Worm (Caenorhabditis elegans): Measurements from ENCODE around the gene mob-3.

The mob-3 gene

ce11 chrIV:7388843-7389242 is at the start of gene mob-3:
mob-3 (minus strand) TSS chrIV:7388943.
- TF ChIP-seq lsy-2 (tag; optimal IDR thresholded peaks at IDR 0.05): no peak
- TF ChIP-seq nhr-48 (tag; optimal IDR thresholded peaks at IDR 0.05): no peak
- TF ChIP-seq fkh-10 (GFP tag; optimal IDR thresholded peaks at IDR 0.05): no peak
- TF ChIP-seq nhr-6 (tag; optimal IDR thresholded peaks at IDR 0.05): no peak
- no peak for TF ChIP-seq fos-1 (tag; optimal IDR thresholded peaks at IDR 0.05)
- TF ChIP-seq dpl-1 (GFP tag; optimal IDR thresholded peaks at IDR 0.05): no peak
- no peak for TF ChIP-seq nhr-11 (tag; optimal IDR thresholded peaks at IDR 0.05)
- no peak for TF ChIP-seq ceh-82 (tag; optimal IDR thresholded peaks at IDR 0.05)
- TF ChIP-seq mes-2 (tag; optimal IDR thresholded peaks at IDR 0.05; ENCODE audit: poor library complexity, severe bottlenecking): no peak
- no peak for TF ChIP-seq ZK337.2 (GFP tag; IDR thresholded peaks at IDR 0.05)
- no peak for TF ChIP-seq mep-1 (tag; optimal IDR thresholded peaks at IDR 0.05)
- TF ChIP-seq attf-4 (tag; optimal IDR thresholded peaks at IDR 0.05): no peak
- TF ChIP-seq dmd-8 (GFP tag; IDR thresholded peaks at IDR 0.05): no peak
- TF ChIP-seq ceh-20 (GFP tag; IDR thresholded peaks at IDR 0.05): no peak
- no peak for TF ChIP-seq daf-16 (GFP tag; optimal IDR thresholded peaks at IDR 0.05)
- no peak for TF ChIP-seq daf-16 (tag; optimal IDR thresholded peaks at IDR 0.05)
- no peak for TF ChIP-seq ceh-62 (tag; optimal IDR thresholded peaks at IDR 0.05)
- TF ChIP-seq unc-130 (GFP tag; optimal IDR thresholded peaks at IDR 0.05): no peak
- no peak for TF ChIP-seq ceh-32 (tag; optimal IDR thresholded peaks at IDR 0.05; ENCODE audit: poor library complexity)

DNA sequence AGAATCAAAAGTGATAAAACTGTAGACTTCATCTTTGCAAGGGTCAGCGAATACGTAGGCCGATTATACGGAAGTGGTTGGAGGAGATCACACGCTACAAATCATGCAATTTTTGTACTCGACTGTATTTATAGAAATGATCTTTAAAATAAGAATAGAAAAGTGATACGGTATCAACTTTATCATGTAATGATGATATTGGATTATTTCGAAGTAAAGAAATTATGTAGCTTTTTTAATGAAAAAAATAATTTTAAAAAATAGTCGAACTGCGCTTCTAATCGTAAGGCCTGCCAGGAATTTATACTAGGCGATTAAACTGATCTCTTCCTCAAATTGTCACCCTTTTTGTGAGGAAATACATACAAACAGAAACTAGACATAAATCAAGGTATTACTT is 45.1 kb upstream of the mob-3 start, which contains the start of gene B0496.11:
TSS of gene B0496.11 (minus strand) at position 101 of the 400 bp plus-strand sequence.
- TF ChIP-seq nhr-42 (GFP tag; IDR thresholded peaks at IDR 0.05) (no peak), fos-1 (tag; optimal IDR thresholded peaks at IDR 0.05) (no peak)

ce11 chrIV:7428998-7429397 is 40.3 kb upstream of the mob-3 start:
- no peak for TF ChIP-seq ZK337.2 (GFP tag; IDR thresholded peaks at IDR 0.05)

DNA sequence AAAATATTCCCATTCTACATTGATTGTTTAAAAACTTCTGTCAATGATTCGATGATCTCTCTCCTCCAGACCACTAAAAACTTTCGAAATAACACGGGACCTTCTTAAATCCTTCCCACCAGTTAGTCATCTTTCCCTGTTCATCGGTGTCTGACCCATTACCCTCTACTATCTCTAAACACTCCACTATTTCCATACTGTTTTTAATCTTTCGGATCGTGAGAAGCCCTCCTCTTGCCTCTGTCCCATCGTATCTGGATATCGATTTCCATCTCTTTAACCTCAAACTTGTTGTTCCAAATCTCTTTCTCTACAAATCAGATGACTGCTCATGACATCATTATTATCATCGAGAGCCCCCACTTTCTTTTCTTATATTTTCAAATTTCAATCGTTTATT is 39.6 kb upstream of the mob-3 start:
- TF ChIP-seq nhr-28 (tag; optimal IDR thresholded peaks at IDR 0.05) (no peak), hlh-30 (tag; optimal IDR thresholded peaks at IDR 0.05; ENCODE audit: insufficient read depth) (no peak), snpc-4 (tag; optimal IDR thresholded peaks at IDR 0.05) (no peak), cey-2 (tag; optimal IDR thresholded peaks at IDR 0.05; ENCODE audit: borderline replicate concordance, insufficient read depth) (no peak), nhr-42 (GFP tag; IDR thresholded peaks at IDR 0.05) (no peak), daf-19 (GFP tag; conservative IDR thresholded peaks at IDR 0.05) (no peak), lin-38 (GFP tag; IDR thresholded peaks at IDR 0.05) (no peak)

- TF ChIP-seq nhr-11 (tag; optimal IDR thresholded peaks at IDR 0.05): peak; percentile 63
- no peak for TF ChIP-seq Y48G9A.11 (GFP tag; IDR thresholded peaks at IDR 0.05)
- TF ChIP-seq daf-16 (GFP tag; optimal IDR thresholded peaks at IDR 0.05): peak in 1 of 2 experiments; percentile 18
- TF ChIP-seq daf-16 (tag; optimal IDR thresholded peaks at IDR 0.05): no peak
- no peak for TF ChIP-seq dmd-9 (GFP tag; IDR thresholded peaks at IDR 0.05)
- TF ChIP-seq rbr-2 (tag; optimal IDR thresholded peaks at IDR 0.05): no peak
- TF ChIP-seq dmd-6 (GFP tag; IDR thresholded peaks at IDR 0.05): no peak
- TF ChIP-seq aha-1 (tag): peak; percentile 40
- no peak for TF ChIP-seq snpc-1.2 (GFP tag; IDR thresholded peaks at IDR 0.05)
- no peak for TF ChIP-seq T20F7.1 (GFP tag; optimal IDR thresholded peaks at IDR 0.05)
Observed at ce11 chrIV:7426055-7426454, 37.3 kb upstream of the mob-3 start.

ce11 chrIV:7424198-7424597 is 35.5 kb upstream of the mob-3 start, which contains the start of gene unc-82:
unc-82 (plus strand) TSS chrIV:7424498.
- no peak for TF ChIP-seq zip-2 (tag; optimal IDR thresholded peaks at IDR 0.05)
- TF ChIP-seq lin-29 (GFP tag; IDR thresholded peaks at IDR 0.05): no peak
- TF ChIP-seq Y48G9A.11 (GFP tag; IDR thresholded peaks at IDR 0.05): no peak
- no peak for TF ChIP-seq daf-19 (GFP tag; conservative IDR thresholded peaks at IDR 0.05)
- TF ChIP-seq zfp-3 (GFP tag; conservative IDR thresholded peaks at IDR 0.05): no peak
- no peak for TF ChIP-seq egl-43 (GFP tag; IDR thresholded peaks at IDR 0.05)
- no peak for TF ChIP-seq unc-130 (GFP tag; optimal IDR thresholded peaks at IDR 0.05)
- peak; percentile 74 for TF ChIP-seq aha-1 (tag)
